Fruit fly (Drosophila melanogaster): ENCODE results near the gene CG5418.

Gene CG5418

dm6 chr2L:12483519-12483865 is 30.4 kb upstream of the CG5418 start:
- TF ChIP-seq CG4496 (GFP tag; IDR thresholded peaks at IDR 0.05) (no peak), EcR (GFP tag; optimal IDR thresholded peaks at IDR 0.05) (no peak), CG14655 (GFP tag; optimal IDR thresholded peaks at IDR 0.05) (no peak), fd96Ca (GFP tag; IDR thresholded peaks at IDR 0.05) (no peak), CG17806 (tag; optimal IDR thresholded peaks at IDR 0.05) (no peak), CG32121 (GFP tag; IDR thresholded peaks at IDR 0.05) (no peak), Snoo (tag; optimal IDR thresholded peaks at IDR 0.05) (no peak), CG9948 (tag; optimal IDR thresholded peaks at IDR 0.05) (no peak), D1 (tag; optimal IDR thresholded peaks at IDR 0.05) (no peak), rn (GFP tag; IDR thresholded peaks at IDR 0.05) (no peak), CG34367 (tag; optimal IDR thresholded peaks at IDR 0.05) (no peak), Ets98B (GFP tag; IDR thresholded peaks at IDR 0.05) (no peak), gl (tag; optimal IDR thresholded peaks at IDR 0.05) (no peak), CG15710 (tag; optimal IDR thresholded peaks at IDR 0.05) (no peak), Pif1A (GFP tag; optimal IDR thresholded peaks at IDR 0.05) (no peak)

- peak; percentile 3 for TF ChIP-seq D1 (tag; optimal IDR thresholded peaks at IDR 0.05)
- peak; percentile 22; the same call in 1 of the 2 replicates for TF ChIP-seq Ets98B (GFP tag; IDR thresholded peaks at IDR 0.05)
- TF ChIP-seq Snoo (tag; optimal IDR thresholded peaks at IDR 0.05), result no peak
- TF ChIP-seq rn (GFP tag; IDR thresholded peaks at IDR 0.05), result no peak
- TF ChIP-seq gl (tag; optimal IDR thresholded peaks at IDR 0.05), result peak; percentile 57
- peak; percentile 46; the same call in 2 of the 3 replicates for TF ChIP-seq CG4496 (GFP tag; IDR thresholded peaks at IDR 0.05)
- no peak for TF ChIP-seq CG8159 (tag; optimal IDR thresholded peaks at IDR 0.05)
- no peak for TF ChIP-seq CG10348 (GFP tag; IDR thresholded peaks at IDR 0.05)
- TF ChIP-seq CG9948 (tag; optimal IDR thresholded peaks at IDR 0.05), result no peak
- no peak for TF ChIP-seq CG14655 (GFP tag; optimal IDR thresholded peaks at IDR 0.05)
- no peak for TF ChIP-seq CG32121 (GFP tag; IDR thresholded peaks at IDR 0.05)
- peak; percentile 7 for TF ChIP-seq Pif1B (GFP tag; optimal IDR thresholded peaks at IDR 0.05)
- no peak for TF ChIP-seq CG13204 (GFP tag; optimal IDR thresholded peaks at IDR 0.05)
- TF ChIP-seq CG8301 (tag; optimal IDR thresholded peaks at IDR 0.05), result no peak
These were observed 29.8 kb upstream of the CG5418 start for dm6 chr2L:12482723-12483342.

dm6 chr2L:12481758-12482157 is 28.7 kb upstream of the CG5418 start:
- TF ChIP-seq CG15710 (tag; optimal IDR thresholded peaks at IDR 0.05) (no peak), CG34367 (tag; optimal IDR thresholded peaks at IDR 0.05) (no peak), fd96Ca (GFP tag; IDR thresholded peaks at IDR 0.05) (no peak), CG13204 (GFP tag; optimal IDR thresholded peaks at IDR 0.05) (no peak), CG14655 (GFP tag; optimal IDR thresholded peaks at IDR 0.05) (no peak), Pif1A (GFP tag; optimal IDR thresholded peaks at IDR 0.05) (no peak), Snoo (tag; optimal IDR thresholded peaks at IDR 0.05) (no peak), CG12605 (GFP tag; IDR thresholded peaks at IDR 0.05) (no peak), CG8301 (tag; optimal IDR thresholded peaks at IDR 0.05) (no peak), gl (tag; optimal IDR thresholded peaks at IDR 0.05) (no peak), CG4496 (GFP tag; IDR thresholded peaks at IDR 0.05) (no peak), CG10348 (GFP tag; IDR thresholded peaks at IDR 0.05) (no peak), D1 (tag; optimal IDR thresholded peaks at IDR 0.05) (no peak), Pif1B (GFP tag; optimal IDR thresholded peaks at IDR 0.05) (no peak), CG17806 (tag; optimal IDR thresholded peaks at IDR 0.05) (no peak), CG8159 (tag; optimal IDR thresholded peaks at IDR 0.05) (no peak), CG9948 (tag; optimal IDR thresholded peaks at IDR 0.05) (no peak)

- TF ChIP-seq CG14655 (GFP tag; optimal IDR thresholded peaks at IDR 0.05) (no peak), Ets98B (GFP tag; IDR thresholded peaks at IDR 0.05) (peak; percentile 32; the same call in 1 of the 2 replicates), CG4496 (GFP tag; IDR thresholded peaks at IDR 0.05) (0 out of 3 replicates have a peak, but pooled peaks have one; percentile 13), gl (tag; optimal IDR thresholded peaks at IDR 0.05) (peak; percentile 73), Snoo (tag; optimal IDR thresholded peaks at IDR 0.05) (no peak), CG10348 (GFP tag; IDR thresholded peaks at IDR 0.05) (no peak), CG34367 (tag; optimal IDR thresholded peaks at IDR 0.05) (no peak), CG8301 (tag; optimal IDR thresholded peaks at IDR 0.05) (no peak), CG13204 (GFP tag; optimal IDR thresholded peaks at IDR 0.05) (peak; percentile 3)
These were observed 27.8 kb upstream of the CG5418 start for dm6 chr2L:12480846-12481245.

- TF ChIP-seq CG32121 (GFP tag; IDR thresholded peaks at IDR 0.05), result 0 out of 2 replicates have a peak, but pooled peaks have one; percentile 31
- TF ChIP-seq CG8159 (tag; optimal IDR thresholded peaks at IDR 0.05), result no peak
- no peak for TF ChIP-seq CG12605 (GFP tag; IDR thresholded peaks at IDR 0.05)
These were observed 27.0 kb upstream of the CG5418 start for dm6 chr2L:12479994-12480393.

- no peak for TF ChIP-seq Pif1A (GFP tag; optimal IDR thresholded peaks at IDR 0.05)
- TF ChIP-seq Pif1B (GFP tag; optimal IDR thresholded peaks at IDR 0.05), result no peak
- TF ChIP-seq rn (GFP tag; IDR thresholded peaks at IDR 0.05), result no peak
- no peak for TF ChIP-seq CG14655 (GFP tag; optimal IDR thresholded peaks at IDR 0.05)
- TF ChIP-seq CG12605 (GFP tag; IDR thresholded peaks at IDR 0.05), result 0 out of 2 replicates have a peak, but pooled peaks have one; percentile 28
- no peak for TF ChIP-seq CG9948 (tag; optimal IDR thresholded peaks at IDR 0.05)
- TF ChIP-seq CG13204 (GFP tag; optimal IDR thresholded peaks at IDR 0.05), result no peak
- no peak for TF ChIP-seq gl (tag; optimal IDR thresholded peaks at IDR 0.05)
- TF ChIP-seq EcR (GFP tag; optimal IDR thresholded peaks at IDR 0.05), result peak; percentile 91
- no peak for TF ChIP-seq CG32121 (GFP tag; IDR thresholded peaks at IDR 0.05)
- no peak for TF ChIP-seq CG34367 (tag; optimal IDR thresholded peaks at IDR 0.05)
- no peak for TF ChIP-seq fd96Ca (GFP tag; IDR thresholded peaks at IDR 0.05)
- no peak for TF ChIP-seq CG4496 (GFP tag; IDR thresholded peaks at IDR 0.05)
These were observed 25.5 kb upstream of the CG5418 start for dm6 chr2L:12478494-12478893.
